Fruit fly (Drosophila melanogaster): ENCODE results near the gene Spp.

Spp gene

dm6 chr2L:523165-523835, 21.2 kb downstream of the Spp start (continued):
- TF ChIP-seq CG8388 (GFP tag; optimal IDR thresholded peaks at IDR 0.05) (no peak), zf30C (GFP tag; optimal IDR thresholded peaks at IDR 0.05) (no peak), nau (GFP tag; optimal IDR thresholded peaks at IDR 0.05) (peak; percentile 73), CG1647 (GFP tag; optimal IDR thresholded peaks at IDR 0.05) (no peak), CG6791 (GFP tag; IDR thresholded peaks at IDR 0.05; ENCODE audit: partially characterized antibody) (0 out of 3 replicates have a peak, but pooled peaks have one; percentile 64), Six4 (GFP tag; optimal IDR thresholded peaks at IDR 0.05) (no peak), Dp (GFP tag; optimal IDR thresholded peaks at IDR 0.05) (no peak), Lhr (GFP tag; optimal IDR thresholded peaks at IDR 0.05) (no peak), CG14050 (GFP tag; IDR thresholded peaks at IDR 0.05) (no peak; the same call in 2 of the 3 replicates), CG18599 (GFP tag; optimal IDR thresholded peaks at IDR 0.05) (peak; percentile 61), CG12155 (GFP tag; optimal IDR thresholded peaks at IDR 0.05) (no peak), vfl (GFP tag; optimal IDR thresholded peaks at IDR 0.05) (no peak), Sry-δ (GFP tag; optimal IDR thresholded peaks at IDR 0.05) (no peak), ken (GFP tag; IDR thresholded peaks at IDR 0.05) (0 out of 3 replicates have a peak, but pooled peaks have one; percentile 32), CG5180 (GFP tag; optimal IDR thresholded peaks at IDR 0.05) (peak; percentile 91), CG2129 (GFP tag; IDR thresholded peaks at IDR 0.05; ENCODE audit: partially characterized antibody) (peak; percentile 33; the same call in 1 of the 2 replicates), CG2199 (GFP tag; IDR thresholded peaks at IDR 0.05) (peak; percentile 96), Doc3 (GFP tag; IDR thresholded peaks at IDR 0.05; ENCODE audit: partially characterized antibody) (no peak), CG1603 (tag; optimal IDR thresholded peaks at IDR 0.05) (peak; percentile 45), CG10366 (GFP tag; IDR thresholded peaks at IDR 0.05) (0 out of 2 replicates have a peak, but pooled peaks have one; percentile 19), toy (GFP tag; IDR thresholded peaks at IDR 0.05) (no peak), unc-4 (GFP tag; IDR thresholded peaks at IDR 0.05; ENCODE audit: partially characterized antibody) (peak; percentile 52), CG1792 (GFP tag; optimal IDR thresholded peaks at IDR 0.05) (no peak), disco-r (GFP tag; optimal IDR thresholded peaks at IDR 0.05) (no peak), NC2β (GFP tag; optimal IDR thresholded peaks at IDR 0.05) (no peak), hth (optimal IDR thresholded peaks at IDR 0.05) (no peak), CG2875 (GFP tag; optimal IDR thresholded peaks at IDR 0.05) (no peak), Bgb (GFP tag; IDR thresholded peaks at IDR 0.05; ENCODE audit: partially characterized antibody) (peak; percentile 64), Fer2 (tag; optimal IDR thresholded peaks at IDR 0.05) (no peak), CG13424 (tag; optimal IDR thresholded peaks at IDR 0.05) (no peak), CG12769 (tag; optimal IDR thresholded peaks at IDR 0.05) (peak; percentile 98), CG12659 (GFP tag; optimal IDR thresholded peaks at IDR 0.05) (peak; percentile 15), Hr78 (GFP tag; optimal IDR thresholded peaks at IDR 0.05) (no peak), CG15073 (GFP tag; optimal IDR thresholded peaks at IDR 0.05) (no peak), NK7.1 (GFP tag; optimal IDR thresholded peaks at IDR 0.05) (no peak), croc (GFP tag; conservative IDR thresholded peaks at IDR 0.05) (no peak), CG3065 (GFP tag; optimal IDR thresholded peaks at IDR 0.05) (no peak), Elba2 (GFP tag; optimal IDR thresholded peaks at IDR 0.05) (no peak), Gsc (GFP tag; IDR thresholded peaks at IDR 0.05) (no peak), HHEX (GFP tag; optimal IDR thresholded peaks at IDR 0.05) (peak; percentile 37), CG2116 (GFP tag; optimal IDR thresholded peaks at IDR 0.05) (no peak), CG12071 (GFP tag; optimal IDR thresholded peaks at IDR 0.05) (peak; percentile 71), CG18262 (tag; optimal IDR thresholded peaks at IDR 0.05) (no peak), CG8290 (GFP tag; optimal IDR thresholded peaks at IDR 0.05) (peak; percentile 21), CG8290 (tag; optimal IDR thresholded peaks at IDR 0.05) (peak in 1 of 2 experiments; percentile 80), Sry-β (GFP tag; optimal IDR thresholded peaks at IDR 0.05) (no peak), CG9932 (GFP tag; IDR thresholded peaks at IDR 0.05) (peak; percentile 27; the same call in 1 of the 2 replicates), CG32767 (GFP tag; IDR thresholded peaks at IDR 0.05) (peak; percentile 61; the same call in 1 of the 2 replicates), CG3407 (GFP tag; optimal IDR thresholded peaks at IDR 0.05) (peak; percentile 27)

All from whole organism, embryonic.